Worm (Caenorhabditis elegans) whole organism, mixed stage, embryonic: ENCODE data around the gene sru-45.

ENCODE experiments used
- M03D4.4 ChIP-seq: sonication (generic microtip); optimal IDR thresholded peaks from 2 replicates; lab custom pipeline; 2017; ENCODE audit warnings: mild to moderate bottlenecking, missing genetic modification characterization, missing compliant biosample characterization
- bed-3 ChIP-seq: fragments of 200-800 bp; sonication (Bioruptor generic); optimal IDR thresholded peaks from 3 replicates; lab custom pipeline; 2018; ENCODE audit warnings: mild to moderate bottlenecking, missing genetic modification characterization, moderate library complexity, missing compliant biosample characterization
- blmp-1 ChIP-seq: fragments of 150-350 bp; optimal IDR thresholded peaks from 2 replicates; lab custom pipeline; 2014; ENCODE audit warnings: missing biosample characterization, missing genetic modification characterization
- ceh-39 ChIP-seq: fragments of 150-350 bp; optimal IDR thresholded peaks from 2 replicates; lab custom pipeline; 2014; ENCODE audit warnings: missing biosample characterization, missing genetic modification characterization
- ceh-43 ChIP-seq: fragments of 200-800 bp; sonication (Bioruptor generic); optimal IDR thresholded peaks from 2 replicates; lab custom pipeline; 2018; ENCODE audit warnings: mild to moderate bottlenecking, missing genetic modification characterization, moderate library complexity, missing compliant biosample characterization
- ceh-83 ChIP-seq: fragments of 200-800 bp; sonication (Bioruptor generic); optimal IDR thresholded peaks from 2 replicates; lab custom pipeline; 2018; ENCODE audit warnings: mild to moderate bottlenecking, missing genetic modification characterization, missing compliant biosample characterization
- ces-1 ChIP-seq: fragments of 150-350 bp; optimal IDR thresholded peaks from 2 replicates; lab custom pipeline; 2014; ENCODE audit warnings: missing biosample characterization, missing genetic modification reagents, missing genetic modification characterization
- cnd-1 ChIP-seq: fragments of 200-800 bp; sonication (Bioruptor generic); optimal IDR thresholded peaks from 2 replicates; lab custom pipeline; 2018; ENCODE audit warnings: mild to moderate bottlenecking, missing genetic modification characterization, missing compliant biosample characterization
- drap-1 ChIP-seq: fragments of 200-800 bp; sonication (Bioruptor generic); optimal IDR thresholded peaks from 3 replicates; lab custom pipeline; 2018; ENCODE audit warnings: mild to moderate bottlenecking, missing genetic modification characterization, missing compliant biosample characterization
- elt-1 ChIP-seq: sonication (generic microtip); optimal IDR thresholded peaks from 2 replicates; lab custom pipeline; 2017; ENCODE audit warnings: missing genetic modification characterization, mild to moderate bottlenecking, missing compliant biosample characterization, antibody characterized with exemption, moderate library complexity, borderline replicate concordance; ENCODE audit not compliant: insufficient read depth
- elt-3 ChIP-seq: fragments of 150-350 bp; optimal IDR thresholded peaks from 2 replicates; lab custom pipeline; 2014; ENCODE audit warnings: missing biosample characterization, missing genetic modification characterization
- flh-1 ChIP-seq: fragments of 200-800 bp; sonication (Bioruptor generic); optimal IDR thresholded peaks from 2 replicates; lab custom pipeline; 2018; ENCODE audit warnings: mild to moderate bottlenecking, missing genetic modification characterization, moderate library complexity, missing compliant biosample characterization
- ham-2 ChIP-seq: fragments of 200-800 bp; sonication (Bioruptor generic); optimal IDR thresholded peaks from 2 replicates; lab custom pipeline; 2018; ENCODE audit warnings: mild to moderate bottlenecking, missing genetic modification characterization, missing compliant biosample characterization
- hlh-1 ChIP-seq: fragments of 150-350 bp; optimal IDR thresholded peaks from 2 replicates; lab custom pipeline; 2014; ENCODE audit warnings: missing biosample characterization, missing genetic modification reagents, missing genetic modification characterization
- lin-13 ChIP-seq: fragments of 150-350 bp; optimal IDR thresholded peaks from 2 replicates; lab custom pipeline; 2014; ENCODE audit warnings: missing biosample characterization, missing genetic modification characterization
- lin-32 ChIP-seq: fragments of 200-800 bp; sonication (Bioruptor generic); optimal IDR thresholded peaks from 2 replicates; lab custom pipeline; 2018; ENCODE audit warnings: mild to moderate bottlenecking, missing genetic modification characterization, missing compliant biosample characterization
- lsy-2 ChIP-seq: fragments of 150-350 bp; optimal IDR thresholded peaks from 2 replicates; lab custom pipeline; 2014; ENCODE audit warnings: missing biosample characterization, missing genetic modification characterization
- mab-5 ChIP-seq: fragments of 150-350 bp; optimal IDR thresholded peaks from 2 replicates; lab custom pipeline; 2014; ENCODE audit warnings: missing biosample characterization, missing genetic modification characterization
- mep-1 ChIP-seq: fragments of 150-350 bp; optimal IDR thresholded peaks from 2 replicates; lab custom pipeline; 2017; ENCODE audit warnings: missing biosample characterization, missing genetic modification reagents, missing genetic modification characterization, inconsistent platforms
- mls-2 ChIP-seq: sonication (generic microtip); optimal IDR thresholded peaks from 2 replicates; lab custom pipeline; 2016; ENCODE audit warnings: mild to moderate bottlenecking, missing genetic modification characterization, moderate library complexity, missing compliant biosample characterization
- nhr-12 ChIP-seq: fragments of 150-350 bp; optimal IDR thresholded peaks from 2 replicates; lab custom pipeline; 2014; ENCODE audit warnings: missing biosample characterization, missing genetic modification characterization
- nhr-2 ChIP-seq: fragments of 150-350 bp; optimal IDR thresholded peaks from 2 replicates; lab custom pipeline; 2014; ENCODE audit warnings: missing biosample characterization, missing genetic modification characterization
- nhr-237 ChIP-seq: fragments of 150-350 bp; optimal IDR thresholded peaks from 2 replicates; lab custom pipeline; 2014; ENCODE audit warnings: missing biosample characterization, missing genetic modification characterization
- nhr-28 ChIP-seq: fragments of 150-350 bp; optimal IDR thresholded peaks from 2 replicates; lab custom pipeline; 2014; ENCODE audit warnings: missing biosample characterization, missing genetic modification characterization
- nhr-76 ChIP-seq: sonication (generic microtip); optimal IDR thresholded peaks from 2 replicates; lab custom pipeline; 2017; ENCODE audit warnings: missing biosample characterization, missing genetic modification characterization
- pha-4 ChIP-seq: fragments of 150-350 bp; optimal IDR thresholded peaks from 2 replicates; lab custom pipeline; 2018; ENCODE audit warnings: missing biosample characterization, missing genetic modification reagents, missing genetic modification characterization
- sem-2 ChIP-seq: fragments of 200-800 bp; sonication (Bioruptor generic); optimal IDR thresholded peaks from 2 replicates; lab custom pipeline; 2018; ENCODE audit warnings: mild to moderate bottlenecking, missing genetic modification characterization, missing compliant biosample characterization
- snpc-4 ChIP-seq: fragments of 150-350 bp; optimal IDR thresholded peaks from 2 replicates; lab custom pipeline; 2014; ENCODE audit warnings: missing biosample characterization, missing genetic modification characterization
- sptf-1 ChIP-seq: sonication (generic microtip); optimal IDR thresholded peaks from 2 replicates; lab custom pipeline; 2017; ENCODE audit warnings: mild to moderate bottlenecking, missing genetic modification characterization, moderate library complexity, missing compliant biosample characterization
- tbx-8 ChIP-seq: fragments of 200-800 bp; sonication (Bioruptor generic); optimal IDR thresholded peaks from 2 replicates; lab custom pipeline; 2018; ENCODE audit warnings: mild to moderate bottlenecking, missing genetic modification characterization, moderate library complexity, missing compliant biosample characterization
- unc-120 ChIP-seq: sonication (generic microtip); optimal IDR thresholded peaks from 2 replicates; lab custom pipeline; 2017; ENCODE audit warnings: missing genetic modification characterization, missing compliant biosample characterization; ENCODE audit not compliant: poor library complexity, severe bottlenecking
- unc-39 ChIP-seq: fragments of 150-350 bp; optimal IDR thresholded peaks from 2 replicates; lab custom pipeline; 2014; ENCODE audit warnings: missing biosample characterization, missing genetic modification characterization
- unc-62 ChIP-seq: fragments of 150-350 bp; optimal IDR thresholded peaks from 2 replicates; lab custom pipeline; 2014; ENCODE audit warnings: missing biosample characterization, missing genetic modification reagents, missing genetic modification characterization
- zip-8 ChIP-seq: fragments of 150-350 bp; optimal IDR thresholded peaks from 2 replicates; lab custom pipeline; 2014; ENCODE audit warnings: missing biosample characterization, missing genetic modification characterization
- ztf-11 ChIP-seq: fragments of 150-350 bp; optimal IDR thresholded peaks from 2 replicates; lab custom pipeline; 2014; ENCODE audit warnings: missing biosample characterization, missing genetic modification characterization

Gene sru-45

ce11 chrV:16589488-16589887 lies 23.7 kb downstream of the sru-45 start:
- no peak for TF ChIP-seq zip-8 (tag; lab: Kevin White, UChicago)
- no peak for TF ChIP-seq elt-3 (tag; lab: Kevin White, UChicago)
- no peak for TF ChIP-seq flh-1 (GFP tag; lab: Kevin White, UChicago)

DNA sequence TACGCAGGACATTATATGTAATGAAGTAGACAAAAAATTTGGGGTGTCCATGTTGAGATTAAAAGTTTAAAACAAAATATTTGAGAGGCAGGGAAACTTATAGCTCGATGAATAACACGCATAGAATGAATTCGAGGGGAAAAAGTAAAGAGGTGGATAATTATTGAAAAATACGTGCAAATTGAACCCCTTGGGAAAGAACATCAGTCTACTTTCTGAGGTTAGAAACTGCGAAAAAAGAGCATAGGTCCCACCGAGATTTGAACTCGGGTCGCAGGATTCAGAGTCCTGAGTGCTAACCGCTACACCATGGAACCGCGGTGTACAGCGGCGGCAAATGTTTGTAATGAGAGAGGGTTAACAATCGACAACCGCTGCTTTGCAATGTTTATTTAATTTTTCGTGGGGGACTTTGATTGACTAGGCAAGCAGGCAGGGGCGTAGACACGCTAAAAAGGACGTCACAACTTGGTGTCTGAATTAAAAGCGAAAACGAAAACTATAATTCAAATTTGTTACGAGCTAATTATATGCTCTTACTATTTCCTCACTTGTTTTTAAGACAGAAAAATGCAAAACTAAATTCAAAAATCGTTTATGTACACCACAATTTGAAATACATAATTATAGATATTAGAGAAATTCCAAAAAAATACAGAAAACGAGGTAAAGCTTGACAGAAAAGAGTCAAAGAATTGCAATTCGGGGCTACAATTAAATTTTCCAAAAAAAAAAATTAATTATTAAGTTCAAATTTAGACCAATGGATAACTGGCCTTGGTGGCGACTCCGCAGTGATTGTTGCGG lies 26.5 kb downstream of the sru-45 start, which contains the start of gene srh-269:
srh-269 (minus strand) TSS at position 51 of the 807 bp plus-strand sequence.
- TF ChIP-seq lin-32, result peak; percentile 58
- TF ChIP-seq nhr-28 (tag; lab: Kevin White, UChicago), result no peak
- peak; percentile 57 for TF ChIP-seq sem-2 (GFP tag; lab: Kevin White, UChicago)
- no peak for TF ChIP-seq unc-39 (tag; lab: Kevin White, UChicago)
- no peak for TF ChIP-seq nhr-12 (tag; lab: Kevin White, UChicago)
- peak; percentile 75 for TF ChIP-seq cnd-1 (tag; lab: Kevin White, UChicago)
- TF ChIP-seq sptf-1, result peak; percentile 81
- no peak for TF ChIP-seq tbx-8 (GFP tag; lab: Kevin White, UChicago)
- no peak for TF ChIP-seq zip-8 (tag; lab: Kevin White, UChicago)
- no peak for TF ChIP-seq nhr-2 (tag; lab: Kevin White, UChicago)
- no peak for TF ChIP-seq lin-13
- TF ChIP-seq pha-4, result no peak
- TF ChIP-seq elt-1 (tag; lab: Kevin White, UChicago), result no peak
- no peak for TF ChIP-seq elt-3 (tag; lab: Kevin White, UChicago)
- peak; percentile 37 for TF ChIP-seq ztf-11 (tag; lab: Kevin White, UChicago)
- TF ChIP-seq flh-1 (GFP tag; lab: Kevin White, UChicago), result peak; percentile 49
- peak; percentile 52 for TF ChIP-seq bed-3 (GFP tag; lab: Kevin White, UChicago)
- TF ChIP-seq lsy-2, result no peak
- TF ChIP-seq mep-1 (tag; lab: Kevin White, UChicago), result no peak
- TF ChIP-seq hlh-1 (tag; lab: Kevin White, UChicago), result no peak
- no peak for TF ChIP-seq blmp-1
- TF ChIP-seq ham-2 (GFP tag; lab: Kevin White, UChicago), result peak; percentile 54
- peak; percentile 74 for TF ChIP-seq M03D4.4 (tag; lab: Kevin White, UChicago)
- TF ChIP-seq ceh-43, result peak; percentile 59
- TF ChIP-seq ceh-39, result no peak
- TF ChIP-seq snpc-4 (tag; lab: Kevin White, UChicago), result no peak
- no peak for TF ChIP-seq ces-1
- no peak for TF ChIP-seq nhr-76 (tag; lab: Kevin White, UChicago)
- TF ChIP-seq unc-120 (tag; lab: Kevin White, UChicago), result peak; percentile 71
- TF ChIP-seq unc-62 (GFP tag; lab: Kevin White, UChicago), result no peak
- TF ChIP-seq mab-5 (tag; lab: Kevin White, UChicago), result no peak
- peak; percentile 73 for TF ChIP-seq ceh-83
- TF ChIP-seq nhr-237 (tag; lab: Kevin White, UChicago), result no peak
- TF ChIP-seq mls-2 (tag; lab: Kevin White, UChicago), result peak; percentile 71
- peak; percentile 79 for TF ChIP-seq drap-1

- no peak for TF ChIP-seq pha-4
- TF ChIP-seq mep-1 (tag; lab: Kevin White, UChicago), result no peak
- TF ChIP-seq nhr-28 (tag; lab: Kevin White, UChicago), result no peak
- TF ChIP-seq lin-13, result no peak
- no peak for TF ChIP-seq unc-120 (tag; lab: Kevin White, UChicago)
- no peak for TF ChIP-seq snpc-4 (tag; lab: Kevin White, UChicago)
- TF ChIP-seq ceh-83, result no peak
- TF ChIP-seq ceh-43, result no peak
- no peak for TF ChIP-seq drap-1
Measured at ce11 chrV:16592947-16593791, 27.4 kb downstream of the sru-45 start.
